Fruit fly (Drosophila melanogaster): ENCODE results near the gene CG42780.

CG42780 gene

dm6 chrX:7307478-7308200, 24.4 kb downstream of the CG42780 start, which contains the start of gene brk (continued):
- TF ChIP-seq CG4282 (GFP tag; optimal IDR thresholded peaks at IDR 0.05) = peak; percentile 22
- no peak for TF ChIP-seq CG7556 (GFP tag; optimal IDR thresholded peaks at IDR 0.05)
- TF ChIP-seq HmgZ (tag; optimal IDR thresholded peaks at IDR 0.05) = peak; percentile 31
- TF ChIP-seq klu (GFP tag; IDR thresholded peaks at IDR 0.05) = 0 out of 2 replicates have a peak, but pooled peaks have one; percentile 36
- TF ChIP-seq CG4360 (GFP tag; IDR thresholded peaks at IDR 0.05) = peak; percentile 100
- TF ChIP-seq CG13624 (GFP tag; optimal IDR thresholded peaks at IDR 0.05) = no peak
- peak; percentile 71 for TF ChIP-seq HmgD (GFP tag; optimal IDR thresholded peaks at IDR 0.05)
- peak; percentile 34; the same call in 1 of the 2 replicates for TF ChIP-seq CG9932 (GFP tag; IDR thresholded peaks at IDR 0.05)
- TF ChIP-seq ap (GFP tag; IDR thresholded peaks at IDR 0.05) = no peak
- peak; percentile 54 for TF ChIP-seq ERR (GFP tag; optimal IDR thresholded peaks at IDR 0.05)
- TF ChIP-seq Xrp1 (GFP tag; IDR thresholded peaks at IDR 0.05) = no peak
- TF ChIP-seq lola (GFP tag; optimal IDR thresholded peaks at IDR 0.05) = peak in 1 of 3 experiments; percentile 36
- TF ChIP-seq CG4328 (GFP tag; optimal IDR thresholded peaks at IDR 0.05) = no peak

dm6 chrX:7306538-7307477, 25.2 kb downstream of the CG42780 start:
- no peak for TF ChIP-seq Dfd (GFP tag; optimal IDR thresholded peaks at IDR 0.05)
- peak; percentile 82 for TF ChIP-seq esg (GFP tag; conservative IDR thresholded peaks at IDR 0.05)
- TF ChIP-seq ERR (GFP tag; optimal IDR thresholded peaks at IDR 0.05) = no peak
- TF ChIP-seq CG11085 (GFP tag; IDR thresholded peaks at IDR 0.05) = no peak; the same call in 1 of the 2 replicates
- TF ChIP-seq CG1233 (GFP tag; optimal IDR thresholded peaks at IDR 0.05) = peak; percentile 95
- TF ChIP-seq GATAe (GFP tag; conservative IDR thresholded peaks at IDR 0.05) = no peak
- no peak for TF ChIP-seq gfzf (GFP tag; optimal IDR thresholded peaks at IDR 0.05)
- peak; percentile 53 for TF ChIP-seq CG7271 (tag; optimal IDR thresholded peaks at IDR 0.05)
- TF ChIP-seq CG4360 (GFP tag; IDR thresholded peaks at IDR 0.05) = peak; percentile 88
- TF ChIP-seq CG30020 (tag; optimal IDR thresholded peaks at IDR 0.05) = peak; percentile 83
- TF ChIP-seq CG5953 (GFP tag; IDR thresholded peaks at IDR 0.05) = no peak
- peak; percentile 76 for TF ChIP-seq CG3847 (GFP tag; IDR thresholded peaks at IDR 0.05)
- TF ChIP-seq seq (GFP tag; IDR thresholded peaks at IDR 0.05) = peak; percentile 67; the same call in 1 of the 2 replicates
- TF ChIP-seq CG10654 (GFP tag; optimal IDR thresholded peaks at IDR 0.05) = peak; percentile 82
- peak; percentile 87 for TF ChIP-seq D19B (GFP tag; optimal IDR thresholded peaks at IDR 0.05)
- TF ChIP-seq hth (optimal IDR thresholded peaks at IDR 0.05) = no peak
- TF ChIP-seq Atf6 (GFP tag; IDR thresholded peaks at IDR 0.05) = no peak
- no peak for TF ChIP-seq Elba2 (GFP tag; optimal IDR thresholded peaks at IDR 0.05)
- no peak for TF ChIP-seq prd (optimal IDR thresholded peaks at IDR 0.05)
- peak; percentile 83; the same call in 2 of the 3 replicates for TF ChIP-seq prd (GFP tag; IDR thresholded peaks at IDR 0.05)
- peak; percentile 89 for TF ChIP-seq fd3F (GFP tag; optimal IDR thresholded peaks at IDR 0.05)
- 0 out of 2 replicates have a peak, but pooled peaks have one; percentile 56 for TF ChIP-seq CG14014 (GFP tag; IDR thresholded peaks at IDR 0.05)
- TF ChIP-seq wdn (GFP tag; IDR thresholded peaks at IDR 0.05) = 0 out of 2 replicates have a peak, but pooled peaks have one; percentile 4
- peak; percentile 42; the same call in 1 of the 2 replicates for TF ChIP-seq sim (GFP tag; IDR thresholded peaks at IDR 0.05)
- peak; percentile 99 for TF ChIP-seq CG18262 (tag; optimal IDR thresholded peaks at IDR 0.05)
- TF ChIP-seq twi (tag; optimal IDR thresholded peaks at IDR 0.05) = peak; percentile 88
- TF ChIP-seq Aef1 (GFP tag; IDR thresholded peaks at IDR 0.05) = peak; percentile 60; the same call in 2 of the 3 replicates
- TF ChIP-seq CG30431 (GFP tag; optimal IDR thresholded peaks at IDR 0.05) = peak; percentile 95
- no peak for TF ChIP-seq CG2129 (GFP tag; IDR thresholded peaks at IDR 0.05; ENCODE audit: partially characterized antibody)
- no peak for TF ChIP-seq CG4707 (GFP tag; optimal IDR thresholded peaks at IDR 0.05)
- no peak for TF ChIP-seq br (optimal IDR thresholded peaks at IDR 0.05)
- TF ChIP-seq CG9932 (GFP tag; IDR thresholded peaks at IDR 0.05) = peak; percentile 58
- TF ChIP-seq z (GFP tag; IDR thresholded peaks at IDR 0.05) = 0 out of 3 replicates have a peak, but pooled peaks have one; percentile 30
- peak; percentile 73 for TF ChIP-seq mam (GFP tag; optimal IDR thresholded peaks at IDR 0.05)
- peak; percentile 24 for TF ChIP-seq Deaf1 (tag; optimal IDR thresholded peaks at IDR 0.05)
- no peak for TF ChIP-seq pan (optimal IDR thresholded peaks at IDR 0.05)
- TF ChIP-seq pan (GFP tag; optimal IDR thresholded peaks at IDR 0.05 in 1 of 2, IDR thresholded peaks at IDR 0.05 in 1 of 2) = peak in 1 of 2 experiments; percentile 56
